Worm (Caenorhabditis elegans): ENCODE data around the gene F59F5.7.

Gene F59F5.7

DNA sequence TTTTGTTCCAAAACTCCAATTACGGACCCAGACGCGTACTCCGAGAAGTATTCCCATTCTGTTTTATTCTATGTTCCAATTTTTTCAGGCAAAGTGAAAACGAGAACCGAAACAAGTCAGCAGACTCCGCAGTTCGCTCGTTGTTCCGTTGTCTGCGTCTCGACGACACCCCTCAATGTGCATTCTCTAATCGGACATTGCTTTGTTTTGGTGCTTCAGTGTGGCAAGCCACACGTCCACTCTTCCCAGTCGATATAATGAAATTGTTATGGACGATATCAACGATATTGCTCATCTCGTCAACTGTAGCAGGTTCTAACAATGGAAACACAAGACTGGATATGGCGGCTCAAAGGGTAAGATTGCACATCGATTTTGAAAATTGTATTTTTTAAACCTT lies 17.6 kb downstream of the F59F5.7 start, which contains the start of gene nhx-5:
Gene nhx-5 (plus strand): TSS at position 82 of the 400 bp plus-strand sequence.
- TF ChIP-seq nhr-77 (tag; optimal IDR thresholded peaks at IDR 0.05), result no peak

- TF ChIP-seq nhr-12 (tag; optimal IDR thresholded peaks at IDR 0.05) (no peak), nhr-10 (tag; optimal IDR thresholded peaks at IDR 0.05) (no peak)
These were observed 30.2 kb downstream of the F59F5.7 start, which contains the start of gene F57C7.4 for ce11 chrX:10589465-10589864. Gene F57C7.4, minus strand, starts transcription at chrX:10589565.

DNA sequence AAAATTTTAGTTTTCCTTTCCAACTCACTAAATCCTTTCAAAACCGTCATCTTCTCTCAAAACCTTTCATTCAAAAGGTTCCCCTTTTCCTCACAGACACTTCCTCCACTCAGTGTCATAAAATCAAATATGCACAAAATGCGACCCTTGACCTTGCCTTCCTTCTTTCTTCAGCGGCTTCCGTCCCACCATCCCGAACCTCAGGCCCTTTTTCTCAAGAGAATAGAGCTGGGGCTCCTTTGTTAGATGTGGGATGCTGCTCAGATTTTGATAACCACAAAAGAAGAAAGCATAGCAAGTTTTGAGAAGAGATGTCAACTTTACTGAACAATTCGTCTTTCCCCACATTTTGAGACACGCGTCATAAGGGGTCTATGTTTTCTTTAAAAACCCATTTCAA lies 31.5 kb downstream of the F59F5.7 start:
- TF ChIP-seq mbf-1 (tag; optimal IDR thresholded peaks at IDR 0.05), result no peak
- peak in 1 of 2 experiments; percentile 13 for TF ChIP-seq lsy-2 (tag; optimal IDR thresholded peaks at IDR 0.05)

ce11 chrX:10591208-10591782 lies 32.0 kb downstream of the F59F5.7 start:
- TF ChIP-seq nhr-21 (tag; optimal IDR thresholded peaks at IDR 0.05) (peak; percentile 0), mab-5 (tag; optimal IDR thresholded peaks at IDR 0.05) (no peak)

DNA sequence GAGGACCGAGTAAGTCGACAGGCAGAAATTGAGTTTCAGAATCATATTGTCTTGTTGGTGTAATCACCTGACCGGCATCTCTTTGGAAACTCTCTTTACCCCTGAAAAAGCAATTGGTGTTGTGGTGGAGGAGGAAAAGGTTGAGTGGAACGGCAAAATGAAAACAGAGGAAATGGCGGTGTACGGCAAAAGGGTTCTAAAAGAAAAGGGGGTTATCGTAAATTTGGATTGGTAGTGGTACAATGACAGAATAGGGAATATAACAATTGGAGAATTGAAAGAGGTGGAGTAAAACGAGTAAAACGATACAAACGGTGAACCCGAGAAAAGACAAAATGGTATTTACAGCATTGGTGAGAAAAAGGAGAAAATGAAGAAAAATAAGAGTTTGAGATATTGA lies 33.9 kb downstream of the F59F5.7 start, which contains the start of gene sdn-1:
Gene sdn-1 (minus strand): TSS at position 101 of the 400 bp plus-strand sequence.
- no peak for TF ChIP-seq mdl-1 (tag; optimal IDR thresholded peaks at IDR 0.05)
- no peak for TF ChIP-seq ceh-82 (tag; optimal IDR thresholded peaks at IDR 0.05)
- no peak for TF ChIP-seq F13H6.1 (tag; optimal IDR thresholded peaks at IDR 0.05)

- TF ChIP-seq unc-39 (tag; optimal IDR thresholded peaks at IDR 0.05) (no peak), ceh-82 (tag; optimal IDR thresholded peaks at IDR 0.05) (no peak), blmp-1 (tag; optimal IDR thresholded peaks at IDR 0.05; ENCODE audit: insufficient read depth) (peak; percentile 60), lsy-2 (tag; optimal IDR thresholded peaks at IDR 0.05) (peak in 1 of 2 experiments; percentile 24), sma-9 (GFP tag; optimal IDR thresholded peaks at IDR 0.05) (peak; percentile 0), sma-9 (tag; optimal IDR thresholded peaks at IDR 0.05) (no peak), mbf-1 (tag; optimal IDR thresholded peaks at IDR 0.05) (no peak), C34F6.9 (tag; optimal IDR thresholded peaks at IDR 0.05) (no peak), nhr-25 (tag; optimal IDR thresholded peaks at IDR 0.05) (peak; percentile 15), dmd-4 (tag; optimal IDR thresholded peaks at IDR 0.05) (no peak), ceh-16 (tag; optimal IDR thresholded peaks at IDR 0.05) (no peak), nhr-10 (tag; optimal IDR thresholded peaks at IDR 0.05) (no peak), ztf-4 (tag; optimal IDR thresholded peaks at IDR 0.05) (no peak), elt-3 (tag; optimal IDR thresholded peaks at IDR 0.05) (no peak), sma-3 (GFP tag; optimal IDR thresholded peaks at IDR 0.05) (peak; percentile 9), nhr-129 (tag; optimal IDR thresholded peaks at IDR 0.05) (peak; percentile 29), nhr-21 (tag; optimal IDR thresholded peaks at IDR 0.05) (peak; percentile 72), elt-1 (tag; optimal IDR thresholded peaks at IDR 0.05) (no peak), crh-2 (tag; optimal IDR thresholded peaks at IDR 0.05) (no peak), gmeb-1 (tag; optimal IDR thresholded peaks at IDR 0.05) (no peak), nhr-11 (tag; optimal IDR thresholded peaks at IDR 0.05) (no peak), unc-62 (GFP tag; optimal IDR thresholded peaks at IDR 0.05) (no peak), ztf-11 (tag; optimal IDR thresholded peaks at IDR 0.05) (no peak), mab-5 (tag; optimal IDR thresholded peaks at IDR 0.05) (no peak), nhr-23 (tag; optimal IDR thresholded peaks at IDR 0.05) (no peak)
These were observed 34.6 kb downstream of the F59F5.7 start for ce11 chrX:10593756-10594376.

DNA sequence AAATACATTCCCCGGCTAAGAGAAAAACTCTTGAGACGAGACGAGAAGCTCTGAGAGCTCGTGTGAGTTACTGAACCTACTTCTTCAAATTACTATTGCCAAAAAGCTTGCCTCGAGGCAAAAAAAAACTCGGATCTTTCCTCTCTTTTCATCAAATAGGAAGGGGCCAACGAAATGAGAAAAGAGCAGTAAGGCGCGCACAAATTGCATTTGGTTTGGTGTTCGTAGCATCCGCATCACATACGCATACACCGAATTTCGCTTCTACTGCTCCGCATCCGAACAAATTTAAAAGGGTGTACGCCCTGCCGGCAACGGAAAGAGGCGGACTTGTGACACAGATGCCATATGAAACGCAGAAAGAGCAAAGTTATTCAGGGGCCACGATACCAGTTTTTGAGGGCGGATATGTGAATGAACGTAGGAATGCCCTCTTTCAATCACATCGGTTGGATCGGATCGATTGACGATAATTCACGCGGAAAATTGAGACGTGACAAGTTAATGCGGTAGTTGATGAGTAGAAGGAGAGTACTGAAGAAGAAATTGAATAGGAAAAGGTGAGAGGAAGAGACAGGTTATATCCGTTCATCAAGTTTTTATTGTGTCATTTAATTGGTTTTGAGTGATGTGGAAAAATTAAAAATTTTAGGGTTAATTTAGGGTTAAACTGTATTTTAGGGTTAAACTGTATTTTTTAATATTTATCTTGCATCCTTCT lies 35.6 kb downstream of the F59F5.7 start:
- no peak for TF ChIP-seq ZK546.5 (tag; optimal IDR thresholded peaks at IDR 0.05)
- no peak for TF ChIP-seq mbf-1 (tag; optimal IDR thresholded peaks at IDR 0.05)
- no peak for TF ChIP-seq fos-1 (tag; optimal IDR thresholded peaks at IDR 0.05)
- TF ChIP-seq lin-11 (tag; optimal IDR thresholded peaks at IDR 0.05), result no peak
- peak; percentile 44 for TF ChIP-seq nhr-25 (tag; optimal IDR thresholded peaks at IDR 0.05)
- TF ChIP-seq nhr-129 (tag; optimal IDR thresholded peaks at IDR 0.05), result peak; percentile 7
- no peak for TF ChIP-seq dmd-4 (tag; optimal IDR thresholded peaks at IDR 0.05)
- TF ChIP-seq crh-2 (tag; optimal IDR thresholded peaks at IDR 0.05), result no peak
- TF ChIP-seq nhr-77 (tag; optimal IDR thresholded peaks at IDR 0.05), result no peak
- no peak for TF ChIP-seq nhr-12 (tag; optimal IDR thresholded peaks at IDR 0.05)
- peak; percentile 15 for TF ChIP-seq zag-1 (tag; optimal IDR thresholded peaks at IDR 0.05)
- TF ChIP-seq R02D3.7 (tag; optimal IDR thresholded peaks at IDR 0.05), result no peak
- no peak for TF ChIP-seq sma-9 (GFP tag; optimal IDR thresholded peaks at IDR 0.05)
- TF ChIP-seq sma-9 (tag; optimal IDR thresholded peaks at IDR 0.05), result no peak
- no peak for TF ChIP-seq elt-1 (tag; optimal IDR thresholded peaks at IDR 0.05)
- TF ChIP-seq C34F6.9 (tag; optimal IDR thresholded peaks at IDR 0.05), result no peak

All from whole organism, L2 larva.